Worm (Caenorhabditis elegans): ENCODE data around the gene ttr-21.

DNA sequence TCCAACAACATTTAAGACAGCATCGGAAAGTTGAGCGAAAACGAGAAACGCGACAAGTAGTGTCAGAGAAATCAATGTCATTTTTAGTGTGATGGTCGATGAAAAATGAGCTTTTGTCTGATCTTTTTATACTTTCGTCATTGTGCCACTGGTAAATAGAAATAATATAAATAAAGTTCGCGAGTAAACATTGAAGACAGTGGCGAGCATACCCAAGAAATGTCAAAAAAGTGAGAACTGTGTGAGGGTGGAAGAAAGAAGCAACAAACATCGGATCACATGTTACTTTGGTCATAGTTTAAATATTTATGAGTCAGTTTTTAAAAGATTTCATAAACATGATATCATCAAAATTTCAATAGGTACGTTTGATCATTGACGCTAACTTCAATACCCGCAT is at the start of gene ttr-21:
- no peak for TF ChIP-seq elt-2 (tag; optimal IDR thresholded peaks at IDR 0.05)
- no peak for TF ChIP-seq ref-2 (tag; optimal IDR thresholded peaks at IDR 0.05)
- no peak for TF ChIP-seq unc-42 (tag; optimal IDR thresholded peaks at IDR 0.05)
- no peak for TF ChIP-seq ceh-34 (tag; optimal IDR thresholded peaks at IDR 0.05)

All from whole organism, late embryonic.